Fruit fly (Drosophila melanogaster): ENCODE measurements around the gene CG7423.

- TF ChIP-seq CG8478 (optimal IDR thresholded peaks at IDR 0.05), result no peak
- TF ChIP-seq CTCF (optimal IDR thresholded peaks at IDR 0.05), result no peak
Measured at dm6 chrX:19068873-19069272, 14.2 kb downstream of the CG7423 start, which contains the start of gene CG34330.

All from S2 (cell line).